Worm (Caenorhabditis elegans) whole organism, late embryonic: ENCODE results near the gene prde-1.

Source experiments
- ceh-31 ChIP-seq: sonication (generic microtip); optimal IDR thresholded peaks from 2 replicates; lab custom pipeline; 2016; ENCODE audit warnings: missing genetic modification characterization, missing compliant biosample characterization
- elt-4 ChIP-seq: sonication (generic microtip); optimal IDR thresholded peaks from 2 replicates; lab custom pipeline; 2016; ENCODE audit warnings: missing genetic modification characterization, missing compliant biosample characterization
- fkh-10 ChIP-seq: fragments of 150-350 bp; optimal IDR thresholded peaks from 2 replicates; lab custom pipeline; 2014; ENCODE audit warnings: missing biosample characterization, missing genetic modification reagents, missing genetic modification characterization
- hlh-30 ChIP-seq: sonication (generic microtip); optimal IDR thresholded peaks from 2 replicates; lab custom pipeline; 2017; ENCODE audit warnings: antibody characterized with exemption, missing genetic modification characterization, missing compliant biosample characterization; ENCODE audit not compliant: insufficient read depth
- lin-11 ChIP-seq: fragments of 200-800 bp; sonication (Bioruptor generic); optimal IDR thresholded peaks from 2 replicates; lab custom pipeline; 2018; ENCODE audit warnings: mild to moderate bottlenecking, missing genetic modification characterization, missing compliant biosample characterization
- pag-3 ChIP-seq: sonication (generic microtip); optimal IDR thresholded peaks from 2 replicates; lab custom pipeline; 2016; ENCODE audit warnings: missing compliant biosample characterization, missing genetic modification characterization, borderline replicate concordance
- unc-86 ChIP-seq: sonication (generic microtip); optimal IDR thresholded peaks from 2 replicates; lab custom pipeline; 2016; ENCODE audit warnings: missing genetic modification characterization, missing compliant biosample characterization

DNA sequence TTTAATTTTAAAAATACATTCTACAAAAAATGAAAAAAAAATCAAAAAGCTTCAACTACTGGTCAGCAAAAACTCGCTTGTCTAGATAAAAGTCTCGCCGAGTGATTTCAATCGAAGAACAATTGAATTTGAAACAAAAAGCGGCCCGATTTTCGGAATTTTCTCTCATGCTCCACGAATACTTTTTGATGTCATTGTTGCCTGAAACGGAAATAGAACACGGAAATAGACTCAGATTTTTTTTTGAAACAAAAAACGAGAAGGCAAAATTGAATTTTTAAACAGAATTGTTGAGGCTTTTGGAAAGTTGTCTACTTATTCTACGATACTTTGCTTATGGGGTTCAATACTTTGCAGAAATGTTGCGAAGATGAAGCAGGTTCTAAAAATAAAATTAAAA, 25.4 kb downstream of the prde-1 start:
- TF ChIP-seq lin-11 (tag; lab: Kevin White, UChicago) (no peak), fkh-10 (GFP tag; lab: Kevin White, UChicago) (no peak), elt-4 (tag; lab: Kevin White, UChicago) (no peak), ceh-31 (tag; lab: Kevin White, UChicago) (no peak), pag-3 (tag; lab: Kevin White, UChicago) (no peak), hlh-30 (no peak), unc-86 (tag; lab: Kevin White, UChicago) (no peak)
